Worm (Caenorhabditis elegans) whole organism, L1 larva: ENCODE data around the gene srv-8.
A peak's percentile ranks its signal among the peaks of the same experiment; 100 is the strongest.

Experiments
- C04F5.9 ChIP-seq: sonication (generic microtip); optimal IDR thresholded peaks from 2 replicates; lab custom pipeline; 2016; ENCODE audit warnings: missing genetic modification characterization, missing compliant biosample characterization
- aha-1 ChIP-seq: fragments of 150-350 bp; optimal IDR thresholded peaks from 2 replicates; lab custom pipeline; 2014; ENCODE audit warnings: missing biosample characterization, missing genetic modification characterization
- alr-1 ChIP-seq: fragments of 200-800 bp; sonication (Bioruptor generic); optimal IDR thresholded peaks from 2 replicates; lab custom pipeline; 2018; ENCODE audit warnings: borderline replicate concordance, mild to moderate bottlenecking, missing genetic modification characterization, missing compliant biosample characterization
- aly-2 ChIP-seq: fragments of 150-350 bp; optimal IDR thresholded peaks from 2 replicates; lab custom pipeline; 2014; ENCODE audit warnings: missing biosample characterization, missing genetic modification characterization
- blmp-1 ChIP-seq: fragments of 150-350 bp; optimal IDR thresholded peaks from 2 replicates; lab custom pipeline; 2014; ENCODE audit warnings: missing biosample characterization, missing genetic modification characterization
- ceh-8 ChIP-seq: fragments of 200-800 bp; sonication (Bioruptor generic); optimal IDR thresholded peaks from 2 replicates; lab custom pipeline; 2018; ENCODE audit warnings: mild to moderate bottlenecking, missing genetic modification characterization, moderate library complexity, missing compliant biosample characterization
- ceh-82 ChIP-seq, 3 experiments: fragments of 150-350 bp in 1 of 3; sonication (generic microtip) in 2 of 3; optimal IDR thresholded peaks; 2 replicates each; lab custom pipeline; 2014 to 2017; ENCODE audit warnings: missing biosample characterization in 3 of 3, missing genetic modification characterization in 3 of 3
- ceh-88 ChIP-seq: fragments of 200-800 bp; sonication (Bioruptor generic); IDR thresholded peaks from 2 replicates; pipeline ENCODE4 v1.3.6; 2022; ENCODE audit warnings: missing genetic modification characterization, missing compliant biosample characterization
- ces-1 ChIP-seq: fragments of 150-350 bp; optimal IDR thresholded peaks from 2 replicates; lab custom pipeline; 2014; ENCODE audit warnings: missing biosample characterization, missing genetic modification reagents, missing genetic modification characterization
- dpl-1 ChIP-seq, 3 experiments: fragments of 150-350 bp in 2 of 3; sonication (generic microtip) in 1 of 3; optimal IDR thresholded peaks; 2 replicates each; lab custom pipeline; 2014 to 2017; ENCODE audit warnings: missing biosample characterization in 3 of 3, missing genetic modification characterization in 3 of 3, missing genetic modification reagents in 3 of 3
- dsc-1 ChIP-seq: sonication (generic microtip); optimal IDR thresholded peaks from 2 replicates; lab custom pipeline; 2016; ENCODE audit warnings: mild to moderate bottlenecking, missing genetic modification characterization, missing compliant biosample characterization
- efl-1 ChIP-seq, 4 experiments: fragments of 150-350 bp; optimal IDR thresholded peaks in 3 of 4; peaks in 1 of 4; 1 replicate in 1 of 4; 2 replicates in 3 of 4; lab custom pipeline; 2014; ENCODE audit warnings: missing biosample characterization in 2 of 4, missing genetic modification characterization in 2 of 4, missing genetic modification reagents in 2 of 4
- egl-13 ChIP-seq: sonication (generic microtip); optimal IDR thresholded peaks from 2 replicates; lab custom pipeline; 2016; ENCODE audit warnings: missing genotype, missing genetic modification reagents, missing genetic modification characterization, missing compliant biosample characterization
- egl-27 ChIP-seq, 2 experiments: fragments of 150-350 bp in 1 of 2; sonication (generic microtip); optimal IDR thresholded peaks; 3 replicates each; lab custom pipeline; 2017 to 2018; ENCODE audit warnings: missing biosample characterization in 2 of 2, missing genetic modification characterization in 2 of 2, missing genetic modification reagents in 2 of 2
- elt-2 ChIP-seq: sonication (generic microtip); optimal IDR thresholded peaks from 2 replicates; lab custom pipeline; 2016; ENCODE audit warnings: missing genetic modification characterization, mild to moderate bottlenecking, inconsistent platforms, missing compliant biosample characterization, missing genetic modification reagents
- ets-5 ChIP-seq: fragments of 200-800 bp; sonication (Bioruptor generic); IDR thresholded peaks from 2 replicates; pipeline ENCODE4 v1.3.6; 2022; ENCODE audit warnings: missing genetic modification characterization, missing compliant biosample characterization
- fkh-10 ChIP-seq: sonication (generic microtip); optimal IDR thresholded peaks from 2 replicates; lab custom pipeline; 2017; ENCODE audit warnings: missing biosample characterization, missing genetic modification reagents, missing genetic modification characterization
- hlh-4 ChIP-seq: sonication (generic microtip); optimal IDR thresholded peaks from 2 replicates; lab custom pipeline; 2016; ENCODE audit warnings: mild to moderate bottlenecking, missing genetic modification characterization, missing compliant biosample characterization
- hpl-2 ChIP-seq: fragments of 150-350 bp; optimal IDR thresholded peaks from 2 replicates; lab custom pipeline; 2014; ENCODE audit warnings: missing biosample characterization, missing genetic modification reagents, missing genetic modification characterization
- jun-1 ChIP-seq: fragments of 150-350 bp; optimal IDR thresholded peaks from 2 replicates; lab custom pipeline; 2014; ENCODE audit warnings: missing biosample characterization, missing genetic modification reagents, missing genetic modification characterization
- lin-15B ChIP-seq: fragments of 150-350 bp; sonication (generic microtip); optimal IDR thresholded peaks from 3 replicates; lab custom pipeline; 2014; ENCODE audit warnings: missing biosample characterization, missing genetic modification characterization
- lin-35 ChIP-seq, 2 experiments: fragments of 150-350 bp; optimal IDR thresholded peaks; 2 replicates each; lab custom pipeline; 2014; ENCODE audit warnings: missing biosample characterization in 2 of 2, missing genetic modification characterization in 2 of 2, missing genetic modification reagents in 2 of 2
- lir-3 ChIP-seq: sonication (generic microtip); optimal IDR thresholded peaks from 2 replicates; lab custom pipeline; 2016; ENCODE audit warnings: mild to moderate bottlenecking, missing genetic modification characterization, moderate library complexity, missing compliant biosample characterization; ENCODE audit not compliant: poor library complexity
- lsy-2 ChIP-seq, 2 experiments: fragments of 150-350 bp; optimal IDR thresholded peaks; 2 replicates each; lab custom pipeline; 2014; ENCODE audit warnings: missing biosample characterization in 2 of 2, missing genetic modification characterization in 2 of 2
- mab-9 ChIP-seq: fragments of 200-800 bp; sonication (Bioruptor generic); IDR thresholded peaks from 2 replicates; pipeline ENCODE4 v1.3.6; 2022; ENCODE audit warnings: missing genetic modification reagents, missing genetic modification characterization, missing compliant biosample characterization
- mep-1 ChIP-seq: fragments of 150-350 bp; optimal IDR thresholded peaks from 2 replicates; lab custom pipeline; 2014; ENCODE audit warnings: missing biosample characterization, missing genetic modification characterization
- nhr-11 ChIP-seq: fragments of 150-350 bp; optimal IDR thresholded peaks from 2 replicates; lab custom pipeline; 2014; ENCODE audit warnings: missing biosample characterization, missing genetic modification characterization
- nhr-19 ChIP-seq: fragments of 200-800 bp; sonication (Bioruptor generic); conservative IDR thresholded peaks from 2 replicates; pipeline ENCODE4 v1.3.6; 2022; ENCODE audit warnings: missing genetic modification characterization, missing compliant biosample characterization
- nhr-20 ChIP-seq: sonication (generic microtip); optimal IDR thresholded peaks from 2 replicates; lab custom pipeline; 2016; ENCODE audit warnings: mild to moderate bottlenecking, missing genetic modification characterization, missing compliant biosample characterization
- nhr-71 ChIP-seq: sonication (generic microtip); optimal IDR thresholded peaks from 2 replicates; lab custom pipeline; 2016; ENCODE audit warnings: mild to moderate bottlenecking, missing genetic modification characterization, moderate library complexity, missing compliant biosample characterization
- nhr-76 ChIP-seq: sonication (generic microtip); optimal IDR thresholded peaks from 2 replicates; lab custom pipeline; 2017; ENCODE audit warnings: missing biosample characterization, missing genetic modification characterization
- nhr-77 ChIP-seq: fragments of 150-350 bp; optimal IDR thresholded peaks from 2 replicates; lab custom pipeline; 2014; ENCODE audit warnings: missing biosample characterization, missing genetic modification characterization
- nhr-90 ChIP-seq: sonication (generic microtip); optimal IDR thresholded peaks from 2 replicates; lab custom pipeline; 2016; ENCODE audit warnings: mild to moderate bottlenecking, missing genetic modification characterization, missing compliant biosample characterization; ENCODE audit not compliant: poor library complexity
- pax-3 ChIP-seq: fragments of 200-800 bp; sonication (Bioruptor generic); optimal IDR thresholded peaks from 2 replicates; lab custom pipeline; 2018; ENCODE audit warnings: mild to moderate bottlenecking, missing genetic modification characterization, moderate library complexity, missing compliant biosample characterization
- pqm-1 ChIP-seq: sonication (generic microtip); optimal IDR thresholded peaks from 3 replicates; lab custom pipeline; 2017; ENCODE audit warnings: missing biosample characterization, missing genetic modification characterization
- rnt-1 ChIP-seq: sonication (generic microtip); optimal IDR thresholded peaks from 2 replicates; lab custom pipeline; 2016; ENCODE audit warnings: mild to moderate bottlenecking, missing genetic modification characterization, moderate library complexity, missing compliant biosample characterization
- skn-1 ChIP-seq: fragments of 150-350 bp; optimal IDR thresholded peaks from 2 replicates; lab custom pipeline; 2014; ENCODE audit warnings: missing biosample characterization, missing genetic modification characterization
- snpc-4 ChIP-seq: fragments of 150-350 bp; optimal IDR thresholded peaks from 2 replicates; lab custom pipeline; 2014; ENCODE audit warnings: missing biosample characterization, missing genetic modification characterization
- snu-23 ChIP-seq: sonication (generic microtip); optimal IDR thresholded peaks from 2 replicates; lab custom pipeline; 2016; ENCODE audit warnings: missing genetic modification characterization, missing compliant biosample characterization
- sox-4 ChIP-seq: sonication (generic microtip); optimal IDR thresholded peaks from 2 replicates; lab custom pipeline; 2016; ENCODE audit warnings: missing genetic modification characterization, missing compliant biosample characterization
- unc-130 ChIP-seq: fragments of 150-350 bp; optimal IDR thresholded peaks from 2 replicates; lab custom pipeline; 2017; ENCODE audit warnings: missing biosample characterization, missing genetic modification characterization, inconsistent platforms
- unc-30 ChIP-seq: sonication (generic microtip); optimal IDR thresholded peaks from 2 replicates; lab custom pipeline; 2017; ENCODE audit warnings: missing biosample characterization, missing genetic modification characterization
- unc-62 ChIP-seq: fragments of 150-350 bp; optimal IDR thresholded peaks from 2 replicates; lab custom pipeline; 2014; ENCODE audit warnings: missing biosample characterization, missing genetic modification reagents, missing genetic modification characterization
- unc-86 ChIP-seq: sonication (generic microtip); optimal IDR thresholded peaks from 2 replicates; lab custom pipeline; 2016; ENCODE audit warnings: missing genetic modification characterization, missing compliant biosample characterization
- unc-98 ChIP-seq: fragments of 200-800 bp; sonication (Bioruptor generic); IDR thresholded peaks from 2 replicates; pipeline ENCODE4 v1.3.6; 2022; ENCODE audit warnings: missing genetic modification characterization, missing compliant biosample characterization
- xbp-1 ChIP-seq: sonication (generic microtip); optimal IDR thresholded peaks from 2 replicates; lab custom pipeline; 2016; ENCODE audit warnings: missing genetic modification characterization, missing compliant biosample characterization
- zip-4 ChIP-seq: fragments of 200-800 bp; sonication (Bioruptor generic); optimal IDR thresholded peaks from 2 replicates; lab custom pipeline; 2018; ENCODE audit warnings: mild to moderate bottlenecking, missing genetic modification characterization, moderate library complexity, missing compliant biosample characterization
- ztf-11 ChIP-seq, 2 experiments: sonication (generic microtip); optimal IDR thresholded peaks; 2 replicates each; lab custom pipeline; 2016 to 2017; ENCODE audit warnings: missing genetic modification characterization in 2 of 2, missing biosample characterization in 1 of 2, missing compliant biosample characterization in 1 of 2

srv-8 gene

DNA sequence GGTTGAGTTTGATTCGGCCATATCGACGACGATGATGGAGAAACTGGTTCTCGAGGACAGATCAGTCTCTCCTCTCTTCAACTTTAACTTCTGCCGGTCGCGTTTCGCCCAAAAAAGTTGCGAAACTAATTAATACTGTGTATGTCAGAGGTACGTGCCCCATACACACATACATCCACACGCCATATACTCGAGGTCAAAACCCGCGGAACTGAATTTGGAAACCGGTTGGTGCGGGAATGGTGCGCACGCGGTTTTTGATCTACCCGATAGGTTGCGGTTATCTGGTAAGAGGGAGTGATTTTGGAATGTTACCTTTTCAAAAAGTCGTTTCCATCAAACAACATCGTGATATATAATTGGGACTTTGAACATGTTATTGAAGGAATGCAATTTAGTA is 40.4 kb downstream of the srv-8 start, which contains the start of gene ifbp-1 (continued):
- TF ChIP-seq sox-4 (tag; lab: Kevin White, UChicago) (no peak), lin-35 (GFP tag; optimal IDR thresholded peaks at IDR 0.05; lab: Kevin White, UChicago) (peak; percentile 40 to 82), ceh-82 (tag; optimal IDR thresholded peaks at IDR 0.05; lab: Kevin White, UChicago) (peak in 1 of 3 experiments; percentile 19), egl-27 (tag; optimal IDR thresholded peaks at IDR 0.05; lab: Kevin White, UChicago) (peak in 1 of 2 experiments; percentile 41), lsy-2 (tag; optimal IDR thresholded peaks at IDR 0.05; lab: Kevin White, UChicago) (peak; percentile 57 to 82), hlh-4 (tag; lab: Kevin White, UChicago) (no peak), nhr-20 (peak; percentile 89), lir-3 (no peak), hpl-2 (GFP tag; lab: Kevin White, UChicago) (no peak), snu-23 (peak; percentile 82), aha-1 (tag; lab: Kevin White, UChicago) (no peak), rnt-1 (tag; lab: Kevin White, UChicago) (peak; percentile 36), unc-62 (GFP tag; lab: Kevin White, UChicago) (no peak), zip-4 (GFP tag; lab: Kevin White, UChicago) (peak; percentile 31), nhr-71 (tag; lab: Kevin White, UChicago) (peak; percentile 85), unc-130 (tag; lab: Kevin White, UChicago) (peak; percentile 87), nhr-11 (tag; lab: Kevin White, UChicago) (peak; percentile 26), mep-1 (peak; percentile 69), pqm-1 (no peak), mab-9 (no peak), ceh-88 (GFP tag; lab: Robert Waterston, UW) (no peak), egl-13 (tag; lab: Kevin White, UChicago) (no peak), C04F5.9 (tag; lab: Kevin White, UChicago) (no peak), lin-15B (no peak), ets-5 (no peak), ceh-8 (GFP tag; lab: Kevin White, UChicago) (no peak), nhr-76 (tag; lab: Kevin White, UChicago) (no peak), unc-98 (GFP tag; lab: Robert Waterston, UW) (no peak), skn-1 (tag; lab: Kevin White, UChicago) (no peak), dsc-1 (tag; lab: Kevin White, UChicago) (no peak), blmp-1 (tag; lab: Kevin White, UChicago) (peak; percentile 86), snpc-4 (tag; lab: Kevin White, UChicago) (no peak), fkh-10 (GFP tag; lab: Kevin White, UChicago) (no peak), alr-1 (tag; lab: Kevin White, UChicago) (no peak), nhr-19 (GFP tag; lab: Robert Waterston, UW) (peak; percentile 69), unc-30 (no peak), nhr-90 (tag; lab: Kevin White, UChicago) (peak; percentile 85), efl-1 (optimal IDR thresholded peaks at IDR 0.05; lab: Kevin White, UChicago) (peak; percentile 16 to 47), efl-1 (GFP tag; optimal IDR thresholded peaks at IDR 0.05 in 1 of 2; lab: Kevin White, UChicago) (peak in 1 of 2 experiments; percentile 95)

DNA sequence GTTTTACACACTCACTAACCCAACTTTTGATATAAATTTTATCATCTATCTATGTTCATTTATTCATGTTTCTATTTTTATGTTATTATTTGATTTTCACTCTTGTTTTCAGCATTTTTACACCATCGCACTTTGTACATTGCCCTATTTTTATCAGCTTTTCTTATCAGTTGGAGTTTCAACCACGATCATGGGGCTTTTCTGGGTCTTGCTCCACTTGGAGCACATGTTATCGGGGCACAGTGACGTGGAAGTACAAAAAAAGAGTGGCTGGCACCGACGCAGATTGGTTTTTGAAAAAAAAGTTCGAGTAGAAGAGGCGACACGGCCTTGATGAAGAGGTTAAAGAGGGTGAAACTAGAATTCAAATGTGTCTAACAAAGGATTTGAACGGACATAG is 43.4 kb downstream of the srv-8 start:
- TF ChIP-seq alr-1 (tag; lab: Kevin White, UChicago) (no peak), xbp-1 (no peak), lin-35 (GFP tag; optimal IDR thresholded peaks at IDR 0.05; lab: Kevin White, UChicago) (peak in 1 of 2 experiments; percentile 48), elt-2 (tag; lab: Kevin White, UChicago) (peak; percentile 97), aha-1 (tag; lab: Kevin White, UChicago) (no peak), lir-3 (no peak), ets-5 (no peak), efl-1 (optimal IDR thresholded peaks at IDR 0.05; lab: Kevin White, UChicago) (no peak), efl-1 (GFP tag; optimal IDR thresholded peaks at IDR 0.05 in 1 of 2; lab: Kevin White, UChicago) (peak in 1 of 2 experiments; percentile 60), ztf-11 (tag; optimal IDR thresholded peaks at IDR 0.05; lab: Kevin White, UChicago) (no peak), unc-86 (tag; lab: Kevin White, UChicago) (no peak), jun-1 (tag; lab: Kevin White, UChicago) (peak; percentile 15), pax-3 (tag; lab: Kevin White, UChicago) (peak; percentile 26), ces-1 (GFP tag; lab: Kevin White, UChicago) (no peak), nhr-71 (tag; lab: Kevin White, UChicago) (peak; percentile 37), nhr-77 (tag; lab: Kevin White, UChicago) (no peak), blmp-1 (tag; lab: Kevin White, UChicago) (no peak), nhr-11 (tag; lab: Kevin White, UChicago) (no peak), nhr-90 (tag; lab: Kevin White, UChicago) (peak; percentile 16), aly-2 (tag; lab: Kevin White, UChicago) (no peak), nhr-20 (peak; percentile 30), dpl-1 (GFP tag; optimal IDR thresholded peaks at IDR 0.05; lab: Kevin White, UChicago) (peak in 1 of 3 experiments; percentile 9)
